Fruit fly (Drosophila melanogaster) whole organism, embryonic: Measurements from ENCODE around the gene saturn.

ENCODE experiments used
- Bteb2 ChIP-seq: fragments of 200-800 bp; sonication (Bioruptor generic); optimal IDR thresholded peaks from 2 replicates; lab custom pipeline; 2016; ENCODE audit warnings: missing biosample characterization, missing genetic modification characterization
- CG10321 ChIP-seq: fragments of 200-800 bp; sonication (Bioruptor generic); IDR thresholded peaks from 2 replicates; pipeline ENCODE4 v1.3.6; 2022; ENCODE audit warnings: missing biosample characterization, missing genetic modification characterization
- CG11560 ChIP-seq: fragments of 200-800 bp; sonication (Bioruptor generic); IDR thresholded peaks from 3 replicates; pipeline ENCODE4 v1.3.6; 2022; ENCODE audit warnings: missing biosample characterization, missing genetic modification characterization
- CG12071 ChIP-seq: fragments of 200-800 bp; sonication (Bioruptor generic); optimal IDR thresholded peaks from 3 replicates; lab custom pipeline; 2018; ENCODE audit warnings: missing biosample characterization, mild to moderate bottlenecking, missing genetic modification characterization
- CG14050 ChIP-seq: fragments of 200-800 bp; sonication (Bioruptor generic); IDR thresholded peaks from 3 replicates; pipeline ENCODE4 v1.3.6; 2022; ENCODE audit warnings: missing biosample characterization, missing genetic modification characterization
- CG14667 ChIP-seq: fragments of 200-800 bp; sonication (Bioruptor generic); IDR thresholded peaks from 2 replicates; pipeline ENCODE4 v1.3.6; 2022; ENCODE audit warnings: missing biosample characterization, missing genetic modification characterization
- CG15601 ChIP-seq: fragments of 200-800 bp; sonication (Bioruptor generic); optimal IDR thresholded peaks from 3 replicates; lab custom pipeline; 2019; ENCODE audit warnings: missing biosample characterization, mild to moderate bottlenecking, missing genetic modification characterization, moderate library complexity
- CG1603 ChIP-seq: fragments of 200-800 bp; sonication (Bioruptor generic); optimal IDR thresholded peaks from 2 replicates; lab custom pipeline; 2019; ENCODE audit warnings: missing biosample characterization, mild to moderate bottlenecking, missing genetic modification characterization, moderate library complexity
- CG16779 ChIP-seq: fragments of 200-800 bp; sonication (Bioruptor generic); IDR thresholded peaks from 2 replicates; pipeline ENCODE4 v1.3.6; 2022; ENCODE audit warnings: missing biosample characterization, missing genetic modification characterization
- CG18619 ChIP-seq: fragments of 200-800 bp; sonication (Bioruptor generic); optimal IDR thresholded peaks from 3 replicates; lab custom pipeline; 2017; ENCODE audit warnings: missing biosample characterization, mild to moderate bottlenecking, missing genetic modification characterization
- CG18764 ChIP-seq: fragments of 200-800 bp; sonication (Bioruptor generic); optimal IDR thresholded peaks from 3 replicates; lab custom pipeline; 2016; ENCODE audit warnings: missing biosample characterization, missing genetic modification characterization
- CG2129 ChIP-seq: fragments of 200-800 bp; sonication (Bioruptor generic); IDR thresholded peaks from 2 replicates; pipeline ENCODE4 v1.3.6; 2022; ENCODE audit warnings: missing biosample characterization, missing genetic modification characterization; ENCODE audit not compliant: partially characterized antibody
- CG30403 ChIP-seq: fragments of 200-800 bp; sonication (Bioruptor generic); optimal IDR thresholded peaks from 3 replicates; lab custom pipeline; 2016; ENCODE audit warnings: missing biosample characterization, missing genetic modification characterization
- CG31224 ChIP-seq: fragments of 200-800 bp; sonication (Bioruptor generic); IDR thresholded peaks from 2 replicates; pipeline ENCODE4 v1.3.6; 2022; ENCODE audit warnings: missing biosample characterization, missing genetic modification characterization
- CG3163 ChIP-seq: fragments of 200-800 bp; sonication (Bioruptor generic); optimal IDR thresholded peaks from 3 replicates; lab custom pipeline; 2016; ENCODE audit warnings: missing biosample characterization, missing genetic modification characterization
- CG6175 ChIP-seq: fragments of 200-800 bp; sonication (Bioruptor generic); IDR thresholded peaks from 3 replicates; pipeline ENCODE4 v1.3.6; 2022; ENCODE audit warnings: missing biosample characterization, missing genetic modification characterization
- CG6654 ChIP-seq: fragments of 200-800 bp; sonication (Bioruptor generic); optimal IDR thresholded peaks from 2 replicates; lab custom pipeline; 2017; ENCODE audit warnings: missing biosample characterization, mild to moderate bottlenecking, missing genetic modification characterization
- CG6791 ChIP-seq: fragments of 200-800 bp; sonication (Bioruptor generic); IDR thresholded peaks from 3 replicates; pipeline ENCODE4 v1.3.6; 2022; ENCODE audit warnings: missing biosample characterization, missing genetic modification characterization; ENCODE audit not compliant: partially characterized antibody
- CG7357 ChIP-seq: fragments of 200-800 bp; sonication (Bioruptor generic); IDR thresholded peaks from 3 replicates; pipeline ENCODE4 v1.3.6; 2022; ENCODE audit warnings: missing biosample characterization, missing genetic modification characterization
- CG9817 ChIP-seq: fragments of 200-800 bp; sonication (Bioruptor generic); optimal IDR thresholded peaks from 2 replicates; lab custom pipeline; 2018; ENCODE audit warnings: missing biosample characterization, mild to moderate bottlenecking, missing genetic modification characterization, moderate library complexity
- CkIIα-i1 ChIP-seq: fragments of 200-800 bp; sonication (Bioruptor generic); IDR thresholded peaks from 2 replicates; pipeline ENCODE4 v1.3.6; 2022; ENCODE audit warnings: missing biosample characterization, missing genetic modification characterization
- HLH3B ChIP-seq: fragments of 200-800 bp; sonication (Bioruptor generic); IDR thresholded peaks from 2 replicates; pipeline ENCODE4 v1.3.6; 2022; ENCODE audit warnings: missing biosample characterization, missing genetic modification characterization
- Jarid2 ChIP-seq: fragments of 200-800 bp; sonication (Bioruptor generic); optimal IDR thresholded peaks from 3 replicates; lab custom pipeline; 2017; ENCODE audit warnings: mild to moderate bottlenecking, missing biosample characterization, missing genetic modification reagents, missing genetic modification characterization
- MTF-1 ChIP-seq: fragments of 200-800 bp; sonication (Bioruptor generic); optimal IDR thresholded peaks from 2 replicates; lab custom pipeline; 2018; ENCODE audit warnings: missing biosample characterization, mild to moderate bottlenecking, missing genetic modification characterization, borderline replicate concordance
- Med ChIP-seq: fragments of 200-800 bp; sonication (Bioruptor generic); peaks from one replicate; lab custom pipeline; 2016; ENCODE audit warnings: missing biosample characterization, missing genetic modification characterization, mild to moderate bottlenecking, inconsistent platforms, moderate library complexity
- Scr ChIP-seq: fragments of 200-800 bp; sonication (Bioruptor generic); IDR thresholded peaks from 2 replicates; pipeline ENCODE4 v1.3.6; 2022; ENCODE audit warnings: missing biosample characterization, missing genetic modification characterization; ENCODE audit not compliant: partially characterized antibody
- Sox102F ChIP-seq: fragments of 200-800 bp; sonication (Bioruptor generic); optimal IDR thresholded peaks from 2 replicates; lab custom pipeline; 2018; ENCODE audit warnings: missing biosample characterization, mild to moderate bottlenecking, missing genetic modification characterization, moderate library complexity
- Tbp ChIP-seq: fragments of >200 bp; optimal IDR thresholded peaks from 2 replicates; lab custom pipeline; 2018; ENCODE audit warnings: missing biosample characterization, missing genetic modification characterization
- ab ChIP-seq: fragments of 200-800 bp; sonication (Bioruptor generic); optimal IDR thresholded peaks from 2 replicates; lab custom pipeline; 2016; ENCODE audit warnings: missing biosample characterization, missing genetic modification characterization
- ase ChIP-seq: fragments of 200-800 bp; sonication (Bioruptor generic); IDR thresholded peaks from 3 replicates; pipeline ENCODE4 v1.3.6; 2022; ENCODE audit warnings: missing biosample characterization, missing genetic modification characterization
- br ChIP-seq: fragments of >200 bp; optimal IDR thresholded peaks from 2 replicates; lab custom pipeline; 2017
- crol ChIP-seq: fragments of 200-800 bp; sonication (Bioruptor generic); IDR thresholded peaks from 2 replicates; pipeline ENCODE4 v1.3.6; 2022; ENCODE audit warnings: missing biosample characterization, missing genetic modification characterization
- dmrt11E ChIP-seq: fragments of 200-800 bp; sonication (Bioruptor generic); optimal IDR thresholded peaks from 3 replicates; lab custom pipeline; 2018; ENCODE audit warnings: missing biosample characterization, mild to moderate bottlenecking, missing genetic modification characterization, moderate library complexity
- ems ChIP-seq: fragments of 200-800 bp; sonication (Bioruptor generic); optimal IDR thresholded peaks from 3 replicates; lab custom pipeline; 2016; ENCODE audit warnings: missing biosample characterization, missing genetic modification characterization
- en ChIP-seq: fragments of 200-800 bp; sonication (Bioruptor generic); optimal IDR thresholded peaks from 2 replicates; lab custom pipeline; 2016; ENCODE audit warnings: missing biosample characterization, missing genetic modification characterization
- fd102C ChIP-seq: fragments of 200-800 bp; sonication (Bioruptor generic); optimal IDR thresholded peaks from 2 replicates; lab custom pipeline; 2018; ENCODE audit warnings: missing biosample characterization, mild to moderate bottlenecking, missing genetic modification characterization, moderate library complexity
- gce ChIP-seq: fragments of 200-800 bp; sonication (Bioruptor generic); IDR thresholded peaks from 3 replicates; pipeline ENCODE4 v1.3.6; 2022; ENCODE audit warnings: missing biosample characterization, missing genetic modification characterization
- gem ChIP-seq: fragments of 200-800 bp; sonication (Bioruptor generic); optimal IDR thresholded peaks from 2 replicates; lab custom pipeline; 2019; ENCODE audit warnings: missing biosample characterization, mild to moderate bottlenecking, missing genetic modification characterization, moderate library complexity
- kah ChIP-seq: fragments of 200-800 bp; sonication (Bioruptor generic); optimal IDR thresholded peaks from 2 replicates; lab custom pipeline; 2018; ENCODE audit warnings: missing biosample characterization, mild to moderate bottlenecking, missing genetic modification characterization
- klu ChIP-seq: fragments of 200-800 bp; sonication (Bioruptor generic); IDR thresholded peaks from 2 replicates; pipeline ENCODE4 v1.3.6; 2022; ENCODE audit warnings: missing biosample characterization, missing genetic modification characterization
- luna ChIP-seq: fragments of 200-800 bp; sonication (Bioruptor generic); optimal IDR thresholded peaks from 2 replicates; lab custom pipeline; 2016; ENCODE audit warnings: missing biosample characterization, missing genetic modification characterization
- nmo ChIP-seq: fragments of 200-800 bp; sonication (Bioruptor generic); optimal IDR thresholded peaks from 2 replicates; lab custom pipeline; 2018; ENCODE audit warnings: missing biosample characterization, mild to moderate bottlenecking, missing genetic modification characterization, moderate library complexity
- phol ChIP-seq: fragments of 200-800 bp; sonication (Bioruptor generic); optimal IDR thresholded peaks from 3 replicates; lab custom pipeline; 2018; ENCODE audit warnings: missing biosample characterization, mild to moderate bottlenecking, missing genetic modification characterization, moderate library complexity
- pzg ChIP-seq: fragments of 200-800 bp; sonication (Bioruptor generic); optimal IDR thresholded peaks from 3 replicates; lab custom pipeline; 2018; ENCODE audit warnings: missing biosample characterization, mild to moderate bottlenecking, missing genetic modification characterization, moderate library complexity
- ro ChIP-seq: fragments of 200-800 bp; sonication (Bioruptor generic); IDR thresholded peaks from 2 replicates; pipeline ENCODE4 v1.3.6; 2022; ENCODE audit warnings: missing biosample characterization, missing genetic modification characterization
- sim ChIP-seq: fragments of 200-800 bp; sonication (Bioruptor generic); IDR thresholded peaks from 2 replicates; pipeline ENCODE4 v1.3.6; 2022; ENCODE audit warnings: missing biosample characterization, missing genetic modification characterization
- slou ChIP-seq: fragments of 200-800 bp; sonication (Bioruptor generic); optimal IDR thresholded peaks from 3 replicates; lab custom pipeline; 2016; ENCODE audit warnings: missing biosample characterization, missing genetic modification characterization
- slp2 ChIP-seq: fragments of 200-800 bp; sonication (Bioruptor generic); optimal IDR thresholded peaks from 2 replicates; lab custom pipeline; 2016; ENCODE audit warnings: missing biosample characterization, missing genetic modification characterization
- sr ChIP-seq: fragments of 200-800 bp; sonication (Bioruptor generic); IDR thresholded peaks from 3 replicates; pipeline ENCODE4 v1.3.6; 2022; ENCODE audit warnings: missing biosample characterization, missing genetic modification characterization
- ssp ChIP-seq: fragments of 200-800 bp; sonication (Bioruptor generic); IDR thresholded peaks from 2 replicates; pipeline ENCODE4 v1.3.6; 2022; ENCODE audit warnings: missing biosample characterization, missing genetic modification characterization
- trem ChIP-seq: fragments of 200-800 bp; optimal IDR thresholded peaks from 3 replicates; lab custom pipeline; 2019; ENCODE audit warnings: missing biosample characterization, mild to moderate bottlenecking, missing genetic modification characterization, moderate library complexity
- usp ChIP-seq: fragments of >200 bp; optimal IDR thresholded peaks from 2 replicates; lab custom pipeline; 2017; ENCODE audit warnings: missing biosample characterization, missing genetic modification characterization
- vnd ChIP-seq: fragments of 200-800 bp; sonication (Bioruptor generic); IDR thresholded peaks from 3 replicates; pipeline ENCODE4 v1.3.6; 2022; ENCODE audit warnings: missing biosample characterization, missing genetic modification characterization; ENCODE audit not compliant: partially characterized antibody

The saturn gene

DNA sequence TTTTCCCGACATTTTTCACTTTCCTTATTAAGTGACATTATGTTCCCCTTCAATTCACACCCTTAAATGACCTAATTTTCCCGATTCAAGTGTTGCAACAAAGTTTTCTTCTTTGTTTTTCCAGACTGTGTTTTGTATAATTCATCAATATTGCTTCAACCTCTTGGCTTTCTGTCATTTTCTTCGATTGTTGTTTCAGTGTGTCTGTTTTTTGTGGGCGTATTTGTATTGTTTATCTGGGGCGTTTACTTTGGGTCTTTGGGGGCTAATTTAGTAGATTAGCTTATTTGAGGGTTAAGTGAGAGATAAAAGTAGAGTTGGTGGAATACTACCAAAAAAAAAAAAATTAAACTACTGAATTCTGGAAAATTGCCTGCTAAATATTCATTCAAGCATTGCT is 7.4 kb upstream of the saturn start (continued):
- TF ChIP-seq klu (GFP tag; lab: Robert Waterston, UW), result no peak
- no peak for TF ChIP-seq CG1603 (tag; lab: Kevin White, UChicago)
- no peak for TF ChIP-seq ab
- TF ChIP-seq br, result no peak
- TF ChIP-seq fd102C (GFP tag; lab: Kevin White, UChicago), result no peak
- no peak for TF ChIP-seq CG31224 (GFP tag; lab: Robert Waterston, UW)
- no peak for TF ChIP-seq CG30403 (GFP tag; lab: Kevin White, UChicago)
- no peak for TF ChIP-seq Tbp (GFP tag; lab: Kevin White, UChicago)
- peak; percentile 17; the same call in 1 of the 2 replicates for TF ChIP-seq HLH3B (GFP tag; lab: Robert Waterston, UW)
- TF ChIP-seq Jarid2 (GFP tag; lab: Kevin White, UChicago), result no peak
- peak; percentile 76; the same call in 2 of the 3 replicates for TF ChIP-seq sr (GFP tag; lab: Robert Waterston, UW)
- TF ChIP-seq CG6654 (GFP tag; lab: Kevin White, UChicago), result no peak
- TF ChIP-seq CG16779 (GFP tag; lab: Robert Waterston, UW), result no peak
- peak; percentile 2 for TF ChIP-seq trem (tag; lab: Kevin White, UChicago)
- TF ChIP-seq CG14667 (GFP tag; lab: Robert Waterston, UW), result no peak
- TF ChIP-seq phol (tag; lab: Kevin White, UChicago), result no peak
- peak; percentile 68 for TF ChIP-seq CG12071
- no peak for TF ChIP-seq ssp (GFP tag; lab: Robert Waterston, UW)
- no peak for TF ChIP-seq en (GFP tag; lab: Kevin White, UChicago)
- no peak for TF ChIP-seq CG2129
- peak; percentile 45 for TF ChIP-seq Sox102F (GFP tag; lab: Kevin White, UChicago)
- no peak for TF ChIP-seq vnd (GFP tag; lab: Robert Waterston, UW)
- no peak for TF ChIP-seq CG6791 (GFP tag; lab: Robert Waterston, UW)
- peak; percentile 15 for TF ChIP-seq CG18619 (GFP tag; lab: Kevin White, UChicago)
- TF ChIP-seq ems (GFP tag; lab: Kevin White, UChicago), result no peak
- no peak for TF ChIP-seq CG11560 (tag; lab: Robert Waterston, UW)
- TF ChIP-seq CG15601 (tag; lab: Kevin White, UChicago), result peak; percentile 81
- peak; percentile 72 for TF ChIP-seq MTF-1 (GFP tag; lab: Kevin White, UChicago)
- peak; percentile 70 for TF ChIP-seq Med (GFP tag; lab: Kevin White, UChicago)
- TF ChIP-seq gce, result no peak
- no peak for TF ChIP-seq crol
- TF ChIP-seq ro (GFP tag; lab: Robert Waterston, UW), result no peak
- TF ChIP-seq Scr (GFP tag; lab: Robert Waterston, UW), result no peak
- TF ChIP-seq CG10321, result 0 out of 2 replicates have a peak, but pooled peaks have one; percentile 26
- no peak for TF ChIP-seq CG3163
- no peak for TF ChIP-seq slp2 (GFP tag; lab: Kevin White, UChicago)
- no peak for TF ChIP-seq CG7357 (GFP tag; lab: Robert Waterston, UW)
- TF ChIP-seq gem, result peak; percentile 39
- TF ChIP-seq CG18764 (GFP tag; lab: Kevin White, UChicago), result peak; percentile 25
- TF ChIP-seq CG9817 (tag; lab: Kevin White, UChicago), result no peak
- TF ChIP-seq CG14050, result peak; percentile 38; the same call in 1 of the 3 replicates
- TF ChIP-seq pzg (GFP tag; lab: Kevin White, UChicago), result no peak
- TF ChIP-seq slou (GFP tag; lab: Kevin White, UChicago), result no peak
- peak; percentile 29 for TF ChIP-seq Bteb2 (GFP tag; lab: Kevin White, UChicago)
- no peak for TF ChIP-seq luna (GFP tag; lab: Kevin White, UChicago)
- TF ChIP-seq ase, result no peak
- no peak for TF ChIP-seq sim (GFP tag; lab: Robert Waterston, UW)
- TF ChIP-seq nmo, result no peak
- no peak for TF ChIP-seq CG6175 (GFP tag; lab: Robert Waterston, UW)
- TF ChIP-seq usp, result no peak
- no peak for TF ChIP-seq kah (GFP tag; lab: Kevin White, UChicago)
- peak; percentile 10 for TF ChIP-seq dmrt11E
- TF ChIP-seq CkIIα-i1 (GFP tag; lab: Robert Waterston, UW), result no peak
